Worm (Caenorhabditis elegans): ENCODE data around the gene ZC443.1.

ZC443.1 gene

ce11 chrV:12822065-12822464 lies 12.2 kb upstream of the ZC443.1 start:
- TF ChIP-seq cog-1 (tag; optimal IDR thresholded peaks at IDR 0.05) (no peak), tab-1 (GFP tag; IDR thresholded peaks at IDR 0.05) (no peak)

- TF ChIP-seq flt-1 (GFP tag; IDR thresholded peaks at IDR 0.05), result no peak
- no peak for TF ChIP-seq klf-2 (GFP tag; conservative IDR thresholded peaks at IDR 0.05)
- no peak for TF ChIP-seq ztf-23 (GFP tag; IDR thresholded peaks at IDR 0.05)
- TF ChIP-seq tab-1 (GFP tag; IDR thresholded peaks at IDR 0.05), result no peak
- TF ChIP-seq T22C8.4 (GFP tag; IDR thresholded peaks at IDR 0.05), result no peak
- TF ChIP-seq med-1 (GFP tag; optimal IDR thresholded peaks at IDR 0.05; ENCODE audit: insufficient read depth), result no peak
- TF ChIP-seq cog-1 (tag; optimal IDR thresholded peaks at IDR 0.05), result no peak
- TF ChIP-seq ztf-29 (GFP tag; IDR thresholded peaks at IDR 0.05), result no peak
- TF ChIP-seq ref-1 (GFP tag; conservative IDR thresholded peaks at IDR 0.05), result no peak
Measured at ce11 chrV:12819792-12820453, 10.0 kb upstream of the ZC443.1 start, which contains the start of the genes ZC443.4 and ugt-18. Gene ZC443.4, minus strand, starts transcription at chrV:12819886. Gene ugt-18, plus strand, starts transcription at chrV:12820260.

ce11 chrV:12819155-12819554 lies 9.3 kb upstream of the ZC443.1 start:
- TF ChIP-seq tab-1 (GFP tag; IDR thresholded peaks at IDR 0.05) (no peak), ref-1 (GFP tag; conservative IDR thresholded peaks at IDR 0.05) (no peak), ztf-29 (GFP tag; IDR thresholded peaks at IDR 0.05) (no peak), flt-1 (GFP tag; IDR thresholded peaks at IDR 0.05) (no peak), klf-2 (GFP tag; conservative IDR thresholded peaks at IDR 0.05) (no peak), ztf-23 (GFP tag; IDR thresholded peaks at IDR 0.05) (no peak), med-1 (GFP tag; optimal IDR thresholded peaks at IDR 0.05; ENCODE audit: insufficient read depth) (no peak), cog-1 (tag; optimal IDR thresholded peaks at IDR 0.05) (no peak), T22C8.4 (GFP tag; IDR thresholded peaks at IDR 0.05) (no peak)

ce11 chrV:12818486-12818885 lies 8.6 kb upstream of the ZC443.1 start:
- TF ChIP-seq ref-1 (GFP tag; conservative IDR thresholded peaks at IDR 0.05) (no peak), cog-1 (tag; optimal IDR thresholded peaks at IDR 0.05) (no peak), tab-1 (GFP tag; IDR thresholded peaks at IDR 0.05) (no peak), flt-1 (GFP tag; IDR thresholded peaks at IDR 0.05) (no peak), med-1 (GFP tag; optimal IDR thresholded peaks at IDR 0.05; ENCODE audit: insufficient read depth) (no peak), ztf-23 (GFP tag; IDR thresholded peaks at IDR 0.05) (no peak), ztf-29 (GFP tag; IDR thresholded peaks at IDR 0.05) (no peak), T22C8.4 (GFP tag; IDR thresholded peaks at IDR 0.05) (no peak), klf-2 (GFP tag; conservative IDR thresholded peaks at IDR 0.05) (no peak)

- no peak for TF ChIP-seq flt-1 (GFP tag; IDR thresholded peaks at IDR 0.05)
- no peak for TF ChIP-seq T22C8.4 (GFP tag; IDR thresholded peaks at IDR 0.05)
Measured at ce11 chrV:12816672-12817071, 6.8 kb upstream of the ZC443.1 start.

ce11 chrV:12815386-12815785 lies 5.5 kb upstream of the ZC443.1 start:
- TF ChIP-seq klf-2 (GFP tag; conservative IDR thresholded peaks at IDR 0.05) (no peak), ztf-29 (GFP tag; IDR thresholded peaks at IDR 0.05) (no peak), ztf-23 (GFP tag; IDR thresholded peaks at IDR 0.05) (no peak), ref-1 (GFP tag; conservative IDR thresholded peaks at IDR 0.05) (no peak), flt-1 (GFP tag; IDR thresholded peaks at IDR 0.05) (no peak), T22C8.4 (GFP tag; IDR thresholded peaks at IDR 0.05) (no peak), tab-1 (GFP tag; IDR thresholded peaks at IDR 0.05) (no peak)

- TF ChIP-seq cog-1 (tag; optimal IDR thresholded peaks at IDR 0.05) (peak; percentile 71), med-1 (GFP tag; optimal IDR thresholded peaks at IDR 0.05; ENCODE audit: insufficient read depth) (no peak), T22C8.4 (GFP tag; IDR thresholded peaks at IDR 0.05) (no peak), klf-2 (GFP tag; conservative IDR thresholded peaks at IDR 0.05) (no peak), flt-1 (GFP tag; IDR thresholded peaks at IDR 0.05) (0 out of 2 replicates have a peak, but pooled peaks have one; percentile 45), ztf-23 (GFP tag; IDR thresholded peaks at IDR 0.05) (0 out of 2 replicates have a peak, but pooled peaks have one; percentile 54), tab-1 (GFP tag; IDR thresholded peaks at IDR 0.05) (0 out of 2 replicates have a peak, but pooled peaks have one; percentile 39), ztf-29 (GFP tag; IDR thresholded peaks at IDR 0.05) (peak; percentile 64; the same call in 1 of the 2 replicates), ref-1 (GFP tag; conservative IDR thresholded peaks at IDR 0.05) (no peak)
Measured at ce11 chrV:12814481-12814882, 4.6 kb upstream of the ZC443.1 start.

- TF ChIP-seq ztf-23 (GFP tag; IDR thresholded peaks at IDR 0.05) (no peak), tab-1 (GFP tag; IDR thresholded peaks at IDR 0.05) (no peak), flt-1 (GFP tag; IDR thresholded peaks at IDR 0.05) (no peak), T22C8.4 (GFP tag; IDR thresholded peaks at IDR 0.05) (no peak), cog-1 (tag; optimal IDR thresholded peaks at IDR 0.05) (no peak), ztf-29 (GFP tag; IDR thresholded peaks at IDR 0.05) (no peak), ref-1 (GFP tag; conservative IDR thresholded peaks at IDR 0.05) (no peak)
Measured at ce11 chrV:12814022-12814421, 4.1 kb upstream of the ZC443.1 start, which contains the start of gene ZC443.3. Gene ZC443.3, minus strand, starts transcription at chrV:12814122.

ce11 chrV:12811810-12812209 lies 1.9 kb upstream of the ZC443.1 start:
- TF ChIP-seq cog-1 (tag; optimal IDR thresholded peaks at IDR 0.05) (no peak), ref-1 (GFP tag; conservative IDR thresholded peaks at IDR 0.05) (no peak), ztf-23 (GFP tag; IDR thresholded peaks at IDR 0.05) (no peak), klf-2 (GFP tag; conservative IDR thresholded peaks at IDR 0.05) (no peak), T22C8.4 (GFP tag; IDR thresholded peaks at IDR 0.05) (no peak), flt-1 (GFP tag; IDR thresholded peaks at IDR 0.05) (no peak), tab-1 (GFP tag; IDR thresholded peaks at IDR 0.05) (no peak), ztf-29 (GFP tag; IDR thresholded peaks at IDR 0.05) (no peak), med-1 (GFP tag; optimal IDR thresholded peaks at IDR 0.05; ENCODE audit: insufficient read depth) (no peak)

- TF ChIP-seq T22C8.4 (GFP tag; IDR thresholded peaks at IDR 0.05), result no peak
- no peak for TF ChIP-seq ref-1 (GFP tag; conservative IDR thresholded peaks at IDR 0.05)
- TF ChIP-seq ztf-23 (GFP tag; IDR thresholded peaks at IDR 0.05), result no peak
- no peak for TF ChIP-seq cog-1 (tag; optimal IDR thresholded peaks at IDR 0.05)
- no peak for TF ChIP-seq ztf-29 (GFP tag; IDR thresholded peaks at IDR 0.05)
- no peak for TF ChIP-seq klf-2 (GFP tag; conservative IDR thresholded peaks at IDR 0.05)
- TF ChIP-seq flt-1 (GFP tag; IDR thresholded peaks at IDR 0.05), result no peak
- no peak for TF ChIP-seq tab-1 (GFP tag; IDR thresholded peaks at IDR 0.05)
- TF ChIP-seq med-1 (GFP tag; optimal IDR thresholded peaks at IDR 0.05; ENCODE audit: insufficient read depth), result no peak
Measured at ce11 chrV:12811126-12811525, 1.2 kb upstream of the ZC443.1 start, which contains the start of gene ZC443.2. Gene ZC443.2, minus strand, starts transcription at chrV:12811192.

Measured in whole organism, midembryonic.